Fruit fly (Drosophila melanogaster) whole organism, embryonic: Measurements from ENCODE around the gene Hr4.

Experiments used
- Atf3 ChIP-seq: fragments of 200-800 bp; sonication (Bioruptor generic); optimal IDR thresholded peaks from 3 replicates; lab custom pipeline; 2016; ENCODE audit warnings: missing biosample characterization, missing genetic modification characterization
- CG10209 ChIP-seq: fragments of 200-800 bp; sonication (Bioruptor generic); optimal IDR thresholded peaks from 3 replicates; lab custom pipeline; 2017; ENCODE audit warnings: missing biosample characterization, mild to moderate bottlenecking, missing genetic modification characterization, missing genetic modification reagents
- CG10321 ChIP-seq: fragments of 200-800 bp; sonication (Bioruptor generic); IDR thresholded peaks from 2 replicates; pipeline ENCODE4 v1.3.6; 2022; ENCODE audit warnings: missing biosample characterization, missing genetic modification characterization
- CG12299 ChIP-seq: fragments of 200-800 bp; sonication (Bioruptor generic); optimal IDR thresholded peaks from 2 replicates; lab custom pipeline; 2018; ENCODE audit warnings: missing biosample characterization, mild to moderate bottlenecking, missing genetic modification characterization
- CG12769 ChIP-seq: fragments of 200-800 bp; sonication (Bioruptor generic); optimal IDR thresholded peaks from 2 replicates; lab custom pipeline; 2019; ENCODE audit warnings: missing biosample characterization, mild to moderate bottlenecking, missing genetic modification characterization, moderate library complexity
- CG14014 ChIP-seq: fragments of 200-800 bp; sonication (Bioruptor generic); IDR thresholded peaks from 2 replicates; pipeline ENCODE4 v1.3.6; 2022; ENCODE audit warnings: missing biosample characterization, missing genetic modification characterization
- CG15269 ChIP-seq: fragments of 200-800 bp; sonication (Bioruptor generic); optimal IDR thresholded peaks from 2 replicates; lab custom pipeline; 2018; ENCODE audit warnings: missing biosample characterization, mild to moderate bottlenecking, missing genetic modification characterization, moderate library complexity
- CG16813 ChIP-seq: fragments of 200-800 bp; sonication (Bioruptor generic); IDR thresholded peaks from 3 replicates; pipeline ENCODE4 v1.3.6; 2022; ENCODE audit warnings: missing biosample characterization, missing genetic modification characterization; ENCODE audit not compliant: partially characterized antibody
- CG18619 ChIP-seq: fragments of 200-800 bp; sonication (Bioruptor generic); optimal IDR thresholded peaks from 3 replicates; lab custom pipeline; 2017; ENCODE audit warnings: missing biosample characterization, mild to moderate bottlenecking, missing genetic modification characterization
- CG18764 ChIP-seq: fragments of 200-800 bp; sonication (Bioruptor generic); optimal IDR thresholded peaks from 3 replicates; lab custom pipeline; 2016; ENCODE audit warnings: missing biosample characterization, missing genetic modification characterization
- CG2678 ChIP-seq: fragments of 200-800 bp; sonication (Bioruptor generic); optimal IDR thresholded peaks from 3 replicates; lab custom pipeline; 2019; ENCODE audit warnings: missing biosample characterization, mild to moderate bottlenecking, missing genetic modification characterization, moderate library complexity
- CG31365 ChIP-seq: fragments of 200-800 bp; sonication (Bioruptor generic); optimal IDR thresholded peaks from 2 replicates; lab custom pipeline; 2018; ENCODE audit warnings: missing biosample characterization, mild to moderate bottlenecking, missing genetic modification characterization
- CG34376 ChIP-seq: fragments of 200-800 bp; sonication (Bioruptor generic); optimal IDR thresholded peaks from 2 replicates; lab custom pipeline; 2018; ENCODE audit warnings: missing biosample characterization, mild to moderate bottlenecking, missing genetic modification characterization
- CG4730 ChIP-seq: fragments of 200-800 bp; sonication (Bioruptor generic); IDR thresholded peaks from 2 replicates; pipeline ENCODE4 v1.3.6; 2022; ENCODE audit warnings: missing biosample characterization, missing genetic modification characterization
- CG7928 ChIP-seq: fragments of 200-800 bp; sonication (Bioruptor generic); optimal IDR thresholded peaks from 2 replicates; lab custom pipeline; 2017; ENCODE audit warnings: missing biosample characterization, mild to moderate bottlenecking, missing genetic modification characterization
- CG8388 ChIP-seq: fragments of 200-800 bp; sonication (Bioruptor generic); optimal IDR thresholded peaks from 2 replicates; lab custom pipeline; 2019; ENCODE audit warnings: missing biosample characterization, mild to moderate bottlenecking, missing genetic modification characterization, moderate library complexity
- CG9727 ChIP-seq: fragments of 200-800 bp; sonication (Bioruptor generic); optimal IDR thresholded peaks from 3 replicates; lab custom pipeline; 2017; ENCODE audit warnings: missing biosample characterization, mild to moderate bottlenecking, missing genetic modification characterization
- Dip2 ChIP-seq: fragments of 200-800 bp; sonication (Bioruptor generic); IDR thresholded peaks from 2 replicates; pipeline ENCODE4 v1.3.6; 2022; ENCODE audit warnings: missing biosample characterization, missing genetic modification characterization
- Dll ChIP-seq: fragments of 200-800 bp; sonication (Bioruptor generic); IDR thresholded peaks from 4 replicates; pipeline ENCODE4 v1.3.6; 2022; ENCODE audit warnings: missing biosample characterization, missing genetic modification characterization; ENCODE audit not compliant: partially characterized antibody
- E2f2 ChIP-seq: fragments of 200-800 bp; sonication (Bioruptor generic); IDR thresholded peaks from 2 replicates; pipeline ENCODE4 v1.3.6; 2022; ENCODE audit warnings: missing biosample characterization, missing genetic modification characterization
- ERR ChIP-seq: fragments of 200-800 bp; sonication (Bioruptor generic); optimal IDR thresholded peaks from 2 replicates; lab custom pipeline; 2016; ENCODE audit warnings: missing biosample characterization, missing genetic modification characterization
- Fer1 ChIP-seq: fragments of 200-800 bp; sonication (Bioruptor generic); optimal IDR thresholded peaks from 2 replicates; lab custom pipeline; 2017; ENCODE audit warnings: missing biosample characterization, mild to moderate bottlenecking, missing genetic modification characterization
- Mad ChIP-seq: fragments of 200-800 bp; sonication (Bioruptor generic); optimal IDR thresholded peaks from 2 replicates; lab custom pipeline; 2016; ENCODE audit warnings: missing biosample characterization, missing genetic modification characterization
- Nf-YB ChIP-seq: fragments of 200-800 bp; sonication (Bioruptor generic); optimal IDR thresholded peaks from 3 replicates; lab custom pipeline; 2019; ENCODE audit warnings: missing biosample characterization, mild to moderate bottlenecking, missing genetic modification characterization, moderate library complexity
- Nf-YC ChIP-seq: fragments of 200-800 bp; optimal IDR thresholded peaks from 3 replicates; lab custom pipeline; 2019; ENCODE audit warnings: missing biosample characterization, mild to moderate bottlenecking, missing genetic modification characterization, moderate library complexity
- PHDP ChIP-seq: fragments of 200-800 bp; sonication (Bioruptor generic); optimal IDR thresholded peaks from 3 replicates; lab custom pipeline; 2018; ENCODE audit warnings: missing biosample characterization, mild to moderate bottlenecking, missing genetic modification characterization, moderate library complexity
- Scr ChIP-seq: fragments of 200-800 bp; sonication (Bioruptor generic); IDR thresholded peaks from 2 replicates; pipeline ENCODE4 v1.3.6; 2022; ENCODE audit warnings: missing biosample characterization, missing genetic modification characterization; ENCODE audit not compliant: partially characterized antibody
- Six4 ChIP-seq: fragments of 200-800 bp; sonication (Bioruptor generic); optimal IDR thresholded peaks from 2 replicates; lab custom pipeline; 2016; ENCODE audit warnings: missing biosample characterization, missing genetic modification characterization
- aop ChIP-seq: fragments of 200-800 bp; sonication (Bioruptor generic); IDR thresholded peaks from 2 replicates; pipeline ENCODE4 v1.3.6; 2022; ENCODE audit warnings: missing biosample characterization, missing genetic modification characterization
- bbx ChIP-seq: fragments of 200-800 bp; sonication (Bioruptor generic); IDR thresholded peaks from 2 replicates; pipeline ENCODE4 v1.3.6; 2022; ENCODE audit warnings: missing biosample characterization, missing genetic modification characterization; ENCODE audit not compliant: partially characterized antibody
- bowl ChIP-seq: fragments of 200-800 bp; sonication (Bioruptor generic); IDR thresholded peaks from 2 replicates; pipeline ENCODE4 v1.3.6; 2022; ENCODE audit warnings: missing biosample characterization, missing genetic modification characterization
- danr ChIP-seq: fragments of 200-800 bp; sonication (Bioruptor generic); IDR thresholded peaks from 2 replicates; pipeline ENCODE4 v1.3.6; 2022; ENCODE audit warnings: missing biosample characterization, missing genetic modification characterization
- dimm ChIP-seq: fragments of 200-800 bp; sonication (Bioruptor generic); IDR thresholded peaks from 2 replicates; pipeline ENCODE4 v1.3.6; 2022; ENCODE audit warnings: missing biosample characterization, missing genetic modification characterization
- eyg ChIP-seq: fragments of 200-800 bp; sonication (Bioruptor generic); optimal IDR thresholded peaks from 3 replicates; lab custom pipeline; 2016; ENCODE audit warnings: missing biosample characterization, missing genetic modification characterization
- grn ChIP-seq: fragments of 200-800 bp; sonication (Bioruptor generic); optimal IDR thresholded peaks from 3 replicates; lab custom pipeline; 2017; ENCODE audit warnings: missing biosample characterization, missing genetic modification characterization
- gro ChIP-seq: fragments of 200-800 bp; sonication (Bioruptor generic); optimal IDR thresholded peaks from 2 replicates; lab custom pipeline; 2016; ENCODE audit warnings: missing biosample characterization, missing genetic modification characterization
- hkb ChIP-seq, 2 experiments: fragments of 200-800 bp in 1 of 2; fragments of >200 bp in 1 of 2; sonication (Bioruptor generic) in 1 of 2; IDR thresholded peaks in 1 of 2; optimal IDR thresholded peaks in 1 of 2; 2 replicates each; pipeline versions ENCODE4 v1.3.6 to Lab custom; 2017 to 2022; ENCODE audit warnings: missing biosample characterization in 1 of 2, missing genetic modification characterization in 1 of 2
- pum ChIP-seq: fragments of 200-800 bp; sonication (Bioruptor generic); optimal IDR thresholded peaks from 2 replicates; lab custom pipeline; 2016; ENCODE audit warnings: missing biosample characterization, missing genetic modification characterization
- run ChIP-seq: fragments of 200-800 bp; sonication (Bioruptor generic); optimal IDR thresholded peaks from 3 replicates; lab custom pipeline; 2018; ENCODE audit warnings: missing biosample characterization, mild to moderate bottlenecking, missing genetic modification characterization
- sd ChIP-seq: fragments of 200-800 bp; sonication (Bioruptor generic); optimal IDR thresholded peaks from 3 replicates; lab custom pipeline; 2018; ENCODE audit warnings: missing biosample characterization, mild to moderate bottlenecking, missing genetic modification characterization, moderate library complexity
- sens ChIP-seq: fragments of 200-800 bp; sonication (Bioruptor generic); peaks from one replicate; lab custom pipeline; 2016; ENCODE audit warnings: missing biosample characterization, missing genetic modification characterization
- sens-2 ChIP-seq: fragments of 200-800 bp; sonication (Bioruptor generic); IDR thresholded peaks from 2 replicates; pipeline ENCODE4 v1.3.6; 2022; ENCODE audit warnings: missing biosample characterization, missing genetic modification characterization
- sr ChIP-seq: fragments of 200-800 bp; sonication (Bioruptor generic); IDR thresholded peaks from 3 replicates; pipeline ENCODE4 v1.3.6; 2022; ENCODE audit warnings: missing biosample characterization, missing genetic modification characterization
- usp ChIP-seq: fragments of >200 bp; optimal IDR thresholded peaks from 2 replicates; lab custom pipeline; 2017; ENCODE audit warnings: missing biosample characterization, missing genetic modification characterization
- zfh1 ChIP-seq: fragments of 200-800 bp; sonication (Bioruptor generic); IDR thresholded peaks from 3 replicates; pipeline ENCODE4 v1.3.6; 2022; ENCODE audit warnings: missing biosample characterization, missing genetic modification characterization
- zfh2 ChIP-seq: fragments of 200-800 bp; sonication (Bioruptor generic); optimal IDR thresholded peaks from 2 replicates; lab custom pipeline; 2016; ENCODE audit warnings: missing biosample characterization, missing genetic modification characterization

The Hr4 gene

DNA sequence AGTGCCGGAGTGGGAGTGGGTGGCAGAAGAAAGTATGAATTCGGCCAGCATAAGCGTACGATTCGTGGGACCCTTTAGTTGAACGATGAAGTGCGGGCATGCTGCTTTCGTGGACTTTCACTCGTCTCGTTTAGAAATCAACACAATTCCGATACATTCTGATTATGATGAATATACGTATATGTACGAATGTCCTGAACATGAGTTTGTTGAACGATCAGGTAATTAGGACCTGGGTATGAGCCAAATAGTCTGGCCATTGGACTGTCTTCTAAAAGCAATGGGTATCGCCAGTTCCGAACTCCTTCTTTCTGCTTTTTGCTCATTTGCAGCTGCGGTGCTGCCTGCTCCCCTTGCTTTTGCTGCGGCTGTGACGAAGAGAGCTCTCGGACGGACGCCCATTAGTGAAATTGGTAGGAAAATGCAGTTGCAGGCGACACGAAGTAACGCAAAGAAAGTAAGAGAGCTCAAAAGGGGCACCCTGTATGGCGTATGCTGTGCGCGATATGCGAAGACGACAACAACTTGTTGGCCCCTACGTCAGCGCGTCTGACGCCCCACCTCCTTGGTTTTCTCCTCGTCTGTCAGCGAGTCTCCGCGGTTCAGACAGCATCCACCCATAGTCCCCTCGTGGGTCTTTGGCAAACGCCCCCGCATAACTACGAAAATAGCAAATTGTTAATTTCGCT is 95.2 kb downstream of the Hr4 start (continued):
- TF ChIP-seq Scr (no peak), zfh1 (GFP tag; lab: Robert Waterston, UW) (0 out of 3 replicates have a peak, but pooled peaks have one; percentile 15), Dll (GFP tag; lab: Robert Waterston, UW) (no peak), run (no peak), CG2678 (tag; lab: Kevin White, UChicago) (peak; percentile 42), dimm (GFP tag; lab: Robert Waterston, UW) (no peak), CG7928 (GFP tag; lab: Kevin White, UChicago) (no peak), aop (GFP tag; lab: Robert Waterston, UW) (no peak), CG9727 (GFP tag; lab: Kevin White, UChicago) (no peak)

dm6 chrX:2037605-2038004 is 95.9 kb downstream of the Hr4 start:
- TF ChIP-seq sens (GFP tag; lab: Kevin White, UChicago) (peak; percentile 58), CG31365 (tag; lab: Kevin White, UChicago) (no peak), sd (tag; lab: Kevin White, UChicago) (peak; percentile 22), CG8388 (no peak), CG12769 (tag; lab: Kevin White, UChicago) (peak; percentile 5), zfh2 (no peak), sr (GFP tag; lab: Robert Waterston, UW) (peak; percentile 74; the same call in 2 of the 3 replicates), Nf-YB (peak; percentile 73), pum (GFP tag; lab: Kevin White, UChicago) (no peak), CG10321 (peak; percentile 77), Nf-YC (tag; lab: Kevin White, UChicago) (peak; percentile 83)

- TF ChIP-seq grn: no peak
- no peak for TF ChIP-seq usp
- peak; percentile 92 for TF ChIP-seq CG16813 (GFP tag; lab: Robert Waterston, UW)
- TF ChIP-seq E2f2: peak; percentile 46; the same call in 1 of the 2 replicates
- 0 out of 2 replicates have a peak, but pooled peaks have one; percentile 51 for TF ChIP-seq danr (GFP tag; lab: Robert Waterston, UW)
- TF ChIP-seq CG18764 (GFP tag; lab: Kevin White, UChicago): peak; percentile 12
- TF ChIP-seq hkb (optimal IDR thresholded peaks at IDR 0.05; lab: Kevin White, UChicago): no peak
- peak; percentile 49; the same call in 1 of the 2 replicates for TF ChIP-seq hkb (GFP tag; IDR thresholded peaks at IDR 0.05; lab: Robert Waterston, UW)
- peak; percentile 76 for TF ChIP-seq CG14014 (GFP tag; lab: Robert Waterston, UW)
- peak; percentile 44 for TF ChIP-seq eyg (GFP tag; lab: Kevin White, UChicago)
- TF ChIP-seq CG10209: peak; percentile 67
- no peak for TF ChIP-seq Dip2 (GFP tag; lab: Robert Waterston, UW)
- peak; percentile 63 for TF ChIP-seq Fer1 (GFP tag; lab: Kevin White, UChicago)
- peak; percentile 80 for TF ChIP-seq bbx
- no peak for TF ChIP-seq sens-2 (GFP tag; lab: Robert Waterston, UW)
- peak; percentile 49 for TF ChIP-seq CG12299 (tag; lab: Kevin White, UChicago)
- TF ChIP-seq sr (GFP tag; lab: Robert Waterston, UW): peak; percentile 32; the same call in 1 of the 3 replicates
- TF ChIP-seq gro (GFP tag; lab: Kevin White, UChicago): peak; percentile 60
- TF ChIP-seq Six4 (GFP tag; lab: Kevin White, UChicago): peak; percentile 58
- TF ChIP-seq ERR: peak; percentile 53
- TF ChIP-seq bowl (GFP tag; lab: Robert Waterston, UW): no peak
- peak; percentile 14 for TF ChIP-seq Mad (GFP tag; lab: Kevin White, UChicago)
- peak; percentile 52 for TF ChIP-seq PHDP (tag; lab: Kevin White, UChicago)
- TF ChIP-seq CG34376 (GFP tag; lab: Kevin White, UChicago): peak; percentile 68
- peak; percentile 60 for TF ChIP-seq CG18619 (GFP tag; lab: Kevin White, UChicago)
- TF ChIP-seq CG4730 (GFP tag; lab: Robert Waterston, UW): peak; percentile 33; the same call in 1 of the 2 replicates
- peak; percentile 55 for TF ChIP-seq Atf3 (GFP tag; lab: Kevin White, UChicago)
- TF ChIP-seq CG15269 (tag; lab: Kevin White, UChicago): peak; percentile 68
Measured at dm6 chrX:2041312-2041918, 99.7 kb downstream of the Hr4 start, which contains the start of gene CG4313. CG4313 (plus strand) TSS chrX:2041868.
